Fruit fly (Drosophila melanogaster) whole organism, embryonic: ENCODE data around the gene alien.

ENCODE experiments used
- Ada2b ChIP-seq: fragments of 200-800 bp; sonication (Bioruptor generic); IDR thresholded peaks from 2 replicates; pipeline ENCODE4 v1.3.6; 2022; ENCODE audit warnings: missing biosample characterization, missing genetic modification characterization
- Asciz ChIP-seq: fragments of 200-800 bp; sonication (Bioruptor generic); optimal IDR thresholded peaks from 2 replicates; lab custom pipeline; 2017; ENCODE audit warnings: missing biosample characterization, mild to moderate bottlenecking, missing genetic modification characterization, missing genetic modification reagents
- Bdp1 ChIP-seq: fragments of 200-800 bp; sonication (Bioruptor generic); optimal IDR thresholded peaks from 3 replicates; lab custom pipeline; 2016; ENCODE audit warnings: missing biosample characterization, missing genetic modification characterization
- CG10959 ChIP-seq: fragments of 200-800 bp; sonication (Bioruptor generic); IDR thresholded peaks from 2 replicates; pipeline ENCODE4 v1.3.6; 2022; ENCODE audit warnings: missing biosample characterization, missing genetic modification characterization
- CG11093 ChIP-seq: fragments of 200-800 bp; sonication (Bioruptor generic); IDR thresholded peaks from 3 replicates; pipeline ENCODE4 v1.3.6; 2022; ENCODE audit warnings: missing biosample characterization, missing genetic modification characterization
- CG11247 ChIP-seq: fragments of 200-800 bp; sonication (Bioruptor generic); IDR thresholded peaks from 2 replicates; pipeline ENCODE4 v1.3.6; 2022; ENCODE audit warnings: missing biosample characterization, missing genetic modification characterization
- CG11560 ChIP-seq: fragments of 200-800 bp; sonication (Bioruptor generic); IDR thresholded peaks from 3 replicates; pipeline ENCODE4 v1.3.6; 2022; ENCODE audit warnings: missing biosample characterization, missing genetic modification characterization
- CG11695 ChIP-seq: fragments of 200-800 bp; sonication (Bioruptor generic); IDR thresholded peaks from 3 replicates; pipeline ENCODE4 v1.3.6; 2022; ENCODE audit warnings: missing biosample characterization, missing genetic modification characterization
- CG12659 ChIP-seq: fragments of 200-800 bp; sonication (Bioruptor generic); optimal IDR thresholded peaks from 3 replicates; lab custom pipeline; 2017; ENCODE audit warnings: mild to moderate bottlenecking, missing biosample characterization, missing genetic modification reagents, missing genetic modification characterization
- CG12942 ChIP-seq: fragments of 200-800 bp; sonication (Bioruptor generic); optimal IDR thresholded peaks from 3 replicates; lab custom pipeline; 2016; ENCODE audit warnings: missing biosample characterization, missing genetic modification characterization
- CG13424 ChIP-seq: fragments of 200-800 bp; sonication (Bioruptor generic); optimal IDR thresholded peaks from 2 replicates; lab custom pipeline; 2019; ENCODE audit warnings: missing biosample characterization, mild to moderate bottlenecking, missing genetic modification characterization, moderate library complexity
- CG14860 ChIP-seq: fragments of 200-800 bp; sonication (Bioruptor generic); IDR thresholded peaks from 3 replicates; pipeline ENCODE4 v1.3.6; 2022; ENCODE audit warnings: missing biosample characterization, missing genetic modification characterization; ENCODE audit not compliant: partially characterized antibody
- CG15011 ChIP-seq: fragments of 200-800 bp; sonication (Bioruptor generic); optimal IDR thresholded peaks from 3 replicates; lab custom pipeline; 2018; ENCODE audit warnings: missing biosample characterization, mild to moderate bottlenecking, missing genetic modification characterization
- CG15601 ChIP-seq: fragments of 200-800 bp; sonication (Bioruptor generic); optimal IDR thresholded peaks from 3 replicates; lab custom pipeline; 2019; ENCODE audit warnings: missing biosample characterization, mild to moderate bottlenecking, missing genetic modification characterization, moderate library complexity
- CG17802 ChIP-seq: fragments of 200-800 bp; sonication (Bioruptor generic); optimal IDR thresholded peaks from 2 replicates; lab custom pipeline; 2018; ENCODE audit warnings: missing biosample characterization, mild to moderate bottlenecking, missing genetic modification characterization, moderate library complexity
- CG30403 ChIP-seq: fragments of 200-800 bp; sonication (Bioruptor generic); optimal IDR thresholded peaks from 3 replicates; lab custom pipeline; 2016; ENCODE audit warnings: missing biosample characterization, missing genetic modification characterization
- CG32532 ChIP-seq: fragments of 200-800 bp; sonication (Bioruptor generic); IDR thresholded peaks from 2 replicates; pipeline ENCODE4 v1.3.6; 2022; ENCODE audit warnings: missing biosample characterization, missing genetic modification characterization
- CG34422 ChIP-seq: fragments of 200-800 bp; sonication (Bioruptor generic); IDR thresholded peaks from 3 replicates; pipeline ENCODE4 v1.3.6; 2022; ENCODE audit warnings: missing biosample characterization, missing genetic modification characterization
- CG4360 ChIP-seq: fragments of 200-800 bp; sonication (Bioruptor generic); IDR thresholded peaks from 2 replicates; pipeline ENCODE4 v1.3.6; 2022; ENCODE audit warnings: missing biosample characterization, missing genetic modification characterization
- CG4404 ChIP-seq: fragments of 200-800 bp; sonication (Bioruptor generic); IDR thresholded peaks from 2 replicates; pipeline ENCODE4 v1.3.6; 2022; ENCODE audit warnings: missing biosample characterization, missing genetic modification characterization
- CG4854 ChIP-seq: fragments of 200-800 bp; sonication (Bioruptor generic); optimal IDR thresholded peaks from 2 replicates; lab custom pipeline; 2016; ENCODE audit warnings: missing biosample characterization, missing genetic modification characterization, inconsistent platforms
- CG5953 ChIP-seq: fragments of 200-800 bp; sonication (Bioruptor generic); IDR thresholded peaks from 2 replicates; pipeline ENCODE4 v1.3.6; 2022; ENCODE audit warnings: missing biosample characterization, missing genetic modification characterization
- CG6175 ChIP-seq: fragments of 200-800 bp; sonication (Bioruptor generic); IDR thresholded peaks from 3 replicates; pipeline ENCODE4 v1.3.6; 2022; ENCODE audit warnings: missing biosample characterization, missing genetic modification characterization
- D19B ChIP-seq: fragments of 200-800 bp; sonication (Bioruptor generic); optimal IDR thresholded peaks from 2 replicates; lab custom pipeline; 2017; ENCODE audit warnings: missing biosample characterization, mild to moderate bottlenecking, missing genetic modification characterization
- Doc3 ChIP-seq: fragments of 200-800 bp; sonication (Bioruptor generic); IDR thresholded peaks from 3 replicates; pipeline ENCODE4 v1.3.6; 2022; ENCODE audit warnings: missing biosample characterization, missing genetic modification characterization; ENCODE audit not compliant: partially characterized antibody
- Drgx ChIP-seq: fragments of 200-800 bp; sonication (Bioruptor generic); IDR thresholded peaks from 2 replicates; pipeline ENCODE4 v1.3.6; 2022; ENCODE audit warnings: missing biosample characterization, missing genetic modification characterization
- Lpt ChIP-seq: fragments of >200 bp; optimal IDR thresholded peaks from 2 replicates; lab custom pipeline; 2018; ENCODE audit warnings: missing biosample characterization, missing genetic modification characterization
- Med ChIP-seq: fragments of 200-800 bp; sonication (Bioruptor generic); peaks from one replicate; lab custom pipeline; 2016; ENCODE audit warnings: missing biosample characterization, missing genetic modification characterization, mild to moderate bottlenecking, inconsistent platforms, moderate library complexity
- abd-A ChIP-seq: fragments of 200-800 bp; sonication (Bioruptor generic); optimal IDR thresholded peaks from 3 replicates; lab custom pipeline; 2019; ENCODE audit warnings: missing biosample characterization, mild to moderate bottlenecking, missing genetic modification characterization, moderate library complexity
- ara ChIP-seq: fragments of 200-800 bp; sonication (Bioruptor generic); IDR thresholded peaks from 2 replicates; pipeline ENCODE4 v1.3.6; 2022; ENCODE audit warnings: missing biosample characterization, missing genetic modification characterization
- chm ChIP-seq: fragments of 200-800 bp; sonication (Bioruptor generic); IDR thresholded peaks from 2 replicates; pipeline ENCODE4 v1.3.6; 2022; ENCODE audit warnings: missing biosample characterization, missing genetic modification characterization
- disco-r ChIP-seq: fragments of 200-800 bp; sonication (Bioruptor generic); optimal IDR thresholded peaks from 2 replicates; lab custom pipeline; 2016; ENCODE audit warnings: missing biosample characterization, missing genetic modification characterization
- en ChIP-seq: fragments of 200-800 bp; sonication (Bioruptor generic); optimal IDR thresholded peaks from 2 replicates; lab custom pipeline; 2016; ENCODE audit warnings: missing biosample characterization, missing genetic modification characterization
- exex ChIP-seq: fragments of 200-800 bp; sonication (Bioruptor generic); optimal IDR thresholded peaks from 4 replicates; lab custom pipeline; 2018; ENCODE audit warnings: missing biosample characterization, mild to moderate bottlenecking, missing genetic modification characterization, moderate library complexity
- fd64A ChIP-seq: fragments of 200-800 bp; sonication (Bioruptor generic); optimal IDR thresholded peaks from 3 replicates; lab custom pipeline; 2018; ENCODE audit warnings: missing biosample characterization, mild to moderate bottlenecking, missing genetic modification characterization
- gcm ChIP-seq: fragments of 200-800 bp; sonication (Bioruptor generic); optimal IDR thresholded peaks from 2 replicates; lab custom pipeline; 2019; ENCODE audit warnings: missing biosample characterization, mild to moderate bottlenecking, missing genetic modification characterization, moderate library complexity
- gro ChIP-seq: fragments of 200-800 bp; sonication (Bioruptor generic); optimal IDR thresholded peaks from 2 replicates; lab custom pipeline; 2016; ENCODE audit warnings: missing biosample characterization, missing genetic modification characterization
- ham ChIP-seq: fragments of 200-800 bp; sonication (Bioruptor generic); IDR thresholded peaks from 2 replicates; pipeline ENCODE4 v1.3.6; 2022; ENCODE audit warnings: missing biosample characterization, missing genetic modification characterization
- jing ChIP-seq: fragments of 200-800 bp; sonication (Bioruptor generic); optimal IDR thresholded peaks from 2 replicates; lab custom pipeline; 2018; ENCODE audit warnings: missing biosample characterization, mild to moderate bottlenecking, missing genetic modification characterization
- lab ChIP-seq: fragments of 200-800 bp; sonication (Bioruptor generic); optimal IDR thresholded peaks from 3 replicates; lab custom pipeline; 2017; ENCODE audit warnings: missing biosample characterization, missing genetic modification characterization, mild to moderate bottlenecking, moderate library complexity, missing genetic modification reagents
- pita ChIP-seq: fragments of 200-800 bp; sonication (Bioruptor generic); optimal IDR thresholded peaks from 2 replicates; lab custom pipeline; 2017; ENCODE audit warnings: missing biosample characterization, mild to moderate bottlenecking, missing genetic modification characterization
- pros ChIP-seq: fragments of 200-800 bp; sonication (Bioruptor generic); optimal IDR thresholded peaks from 3 replicates; lab custom pipeline; 2019; ENCODE audit warnings: missing biosample characterization, mild to moderate bottlenecking, missing genetic modification characterization, moderate library complexity
- pzg ChIP-seq: fragments of 200-800 bp; sonication (Bioruptor generic); optimal IDR thresholded peaks from 3 replicates; lab custom pipeline; 2018; ENCODE audit warnings: missing biosample characterization, mild to moderate bottlenecking, missing genetic modification characterization, moderate library complexity
- seq ChIP-seq: fragments of 200-800 bp; sonication (Bioruptor generic); IDR thresholded peaks from 2 replicates; pipeline ENCODE4 v1.3.6; 2022; ENCODE audit warnings: missing biosample characterization, missing genetic modification characterization
- sqz ChIP-seq: fragments of 200-800 bp; sonication (Bioruptor generic); optimal IDR thresholded peaks from 3 replicates; lab custom pipeline; 2018; ENCODE audit warnings: missing biosample characterization, mild to moderate bottlenecking, missing genetic modification characterization
- stwl ChIP-seq: fragments of 200-800 bp; sonication (Bioruptor generic); optimal IDR thresholded peaks from 3 replicates; lab custom pipeline; 2018; ENCODE audit warnings: missing biosample characterization, mild to moderate bottlenecking, missing genetic modification characterization, moderate library complexity
- tap ChIP-seq: fragments of 200-800 bp; optimal IDR thresholded peaks from 3 replicates; lab custom pipeline; 2019; ENCODE audit warnings: missing biosample characterization, mild to moderate bottlenecking, missing genetic modification characterization, moderate library complexity
- tin ChIP-seq: fragments of 200-800 bp; sonication (Bioruptor generic); optimal IDR thresholded peaks from 3 replicates; lab custom pipeline; 2016; ENCODE audit warnings: missing biosample characterization, missing genetic modification characterization
- ttk ChIP-seq: fragments of 200-800 bp; sonication (Bioruptor generic); IDR thresholded peaks from 2 replicates; pipeline ENCODE4 v2.1.2; 2022; ENCODE audit warnings: missing biosample characterization, missing genetic modification characterization
- vfl ChIP-seq: fragments of 200-800 bp; sonication (Bioruptor generic); optimal IDR thresholded peaks from 2 replicates; lab custom pipeline; 2016; ENCODE audit warnings: missing biosample characterization, missing genetic modification characterization
- wek ChIP-seq: fragments of 200-800 bp; sonication (Bioruptor generic); optimal IDR thresholded peaks from 3 replicates; lab custom pipeline; 2018; ENCODE audit warnings: missing biosample characterization, mild to moderate bottlenecking, missing genetic modification characterization, moderate library complexity

Gene alien

DNA sequence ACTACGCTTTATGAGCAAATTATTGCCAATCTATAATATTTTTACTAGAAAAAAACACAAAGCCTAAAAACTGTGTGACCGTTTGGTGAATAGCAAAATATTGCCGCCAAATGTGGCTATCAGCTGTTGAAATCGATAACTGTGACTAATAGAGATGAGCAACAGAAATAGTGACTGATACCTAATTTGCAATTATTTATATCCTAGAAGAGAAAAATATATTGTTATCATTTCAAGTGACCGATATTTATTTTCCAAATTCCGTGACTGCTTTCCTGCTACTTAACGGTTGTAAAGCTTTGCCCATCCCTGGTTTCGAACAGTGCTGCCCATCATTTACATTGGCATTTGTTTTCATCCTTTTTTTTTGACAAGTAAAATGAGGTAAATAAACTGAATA lies at the start of gene alien, which contains the start of gene CG18661 (continued):
- peak; percentile 66; the same call in 1 of the 2 replicates for TF ChIP-seq ara (GFP tag; lab: Robert Waterston, UW)
- TF ChIP-seq CG4854 (GFP tag; lab: Kevin White, UChicago) = peak; percentile 59
- peak; percentile 67; the same call in 2 of the 3 replicates for TF ChIP-seq CG11560 (tag; lab: Robert Waterston, UW)
- TF ChIP-seq wek (GFP tag; lab: Kevin White, UChicago) = no peak
- peak; percentile 71; the same call in 1 of the 2 replicates for TF ChIP-seq ham (GFP tag; lab: Robert Waterston, UW)
- peak; percentile 9 for TF ChIP-seq CG15011 (GFP tag; lab: Kevin White, UChicago)
- TF ChIP-seq gcm (GFP tag; lab: Kevin White, UChicago) = peak; percentile 30
- no peak for TF ChIP-seq fd64A (GFP tag; lab: Kevin White, UChicago)
- peak; percentile 89 for TF ChIP-seq chm
- TF ChIP-seq CG12659 (GFP tag; lab: Kevin White, UChicago) = peak; percentile 82
- peak; percentile 80 for TF ChIP-seq CG12942 (GFP tag; lab: Kevin White, UChicago)
- TF ChIP-seq gro (GFP tag; lab: Kevin White, UChicago) = peak; percentile 65
- peak; percentile 25 for TF ChIP-seq Bdp1 (GFP tag; lab: Kevin White, UChicago)
- TF ChIP-seq disco-r (GFP tag; lab: Kevin White, UChicago) = peak; percentile 44
- peak; percentile 96 for TF ChIP-seq Med (GFP tag; lab: Kevin White, UChicago)
- no peak for TF ChIP-seq abd-A (tag; lab: Kevin White, UChicago)
- no peak for TF ChIP-seq CG4360 (GFP tag; lab: Robert Waterston, UW)
- TF ChIP-seq pzg = peak; percentile 86
- peak; percentile 93; the same call in 2 of the 3 replicates for TF ChIP-seq CG34422 (GFP tag; lab: Robert Waterston, UW)
- TF ChIP-seq en (GFP tag; lab: Kevin White, UChicago) = peak; percentile 47
- TF ChIP-seq tap = no peak
- peak; percentile 72; the same call in 1 of the 3 replicates for TF ChIP-seq CG11093 (GFP tag; lab: Robert Waterston, UW)
- TF ChIP-seq Doc3 (GFP tag; lab: Robert Waterston, UW) = no peak
- TF ChIP-seq CG11695 (GFP tag; lab: Robert Waterston, UW) = peak; percentile 89
- peak; percentile 74 for TF ChIP-seq CG13424 (tag; lab: Kevin White, UChicago)
- TF ChIP-seq exex = peak; percentile 32
- TF ChIP-seq Drgx (GFP tag; lab: Robert Waterston, UW) = peak; percentile 75
- peak; percentile 53 for TF ChIP-seq CG15601 (tag; lab: Kevin White, UChicago)
- TF ChIP-seq CG10959 (GFP tag; lab: Robert Waterston, UW) = peak; percentile 88
- TF ChIP-seq CG14860 (GFP tag; lab: Robert Waterston, UW) = peak; percentile 43; the same call in 1 of the 3 replicates
- peak; percentile 91 for TF ChIP-seq CG5953
- peak; percentile 96 for TF ChIP-seq Ada2b (GFP tag; lab: Robert Waterston, UW)
- TF ChIP-seq sqz (GFP tag; lab: Kevin White, UChicago) = peak; percentile 57
- peak; percentile 92 for TF ChIP-seq CG32532 (GFP tag; lab: Robert Waterston, UW)
- peak; percentile 92 for TF ChIP-seq tin (GFP tag; lab: Kevin White, UChicago)
- TF ChIP-seq pros (GFP tag; lab: Kevin White, UChicago) = no peak
- peak; percentile 87 for TF ChIP-seq CG30403 (GFP tag; lab: Kevin White, UChicago)
- no peak for TF ChIP-seq Lpt (GFP tag; lab: Kevin White, UChicago)
- TF ChIP-seq vfl = peak; percentile 71
- peak; percentile 80; the same call in 2 of the 3 replicates for TF ChIP-seq CG6175
- peak; percentile 98 for TF ChIP-seq stwl
- TF ChIP-seq jing (GFP tag; lab: Kevin White, UChicago) = peak; percentile 87
- TF ChIP-seq seq (GFP tag; lab: Robert Waterston, UW) = peak; percentile 84
- TF ChIP-seq Asciz (GFP tag; lab: Kevin White, UChicago) = no peak
- peak; percentile 9 for TF ChIP-seq CG17802 (tag; lab: Kevin White, UChicago)
- peak; percentile 87 for TF ChIP-seq CG4404 (GFP tag; lab: Robert Waterston, UW)
- peak; percentile 72 for TF ChIP-seq lab (GFP tag; lab: Kevin White, UChicago)
- peak; percentile 43 for TF ChIP-seq D19B (GFP tag; lab: Kevin White, UChicago)
- no peak for TF ChIP-seq pita (GFP tag; lab: Kevin White, UChicago)
- peak; percentile 86 for TF ChIP-seq CG11247 (GFP tag; lab: Robert Waterston, UW)
- peak; percentile 88 for TF ChIP-seq ttk
